Fruit fly (Drosophila melanogaster) whole organism, embryonic: ENCODE data around the gene Ndfip.

ENCODE experiments used
- Ada2b ChIP-seq: fragments of 200-800 bp; sonication (Bioruptor generic); IDR thresholded peaks from 2 replicates; pipeline ENCODE4 v1.3.6; 2022; ENCODE audit warnings: missing biosample characterization, missing genetic modification characterization
- Atf6 ChIP-seq: fragments of 200-800 bp; sonication (Bioruptor generic); IDR thresholded peaks from 2 replicates; pipeline ENCODE4 v1.3.6; 2022; ENCODE audit warnings: missing biosample characterization, missing genetic modification characterization
- Bteb2 ChIP-seq: fragments of 200-800 bp; sonication (Bioruptor generic); optimal IDR thresholded peaks from 2 replicates; lab custom pipeline; 2016; ENCODE audit warnings: missing biosample characterization, missing genetic modification characterization
- CG10274 ChIP-seq: fragments of 200-800 bp; sonication (Bioruptor generic); optimal IDR thresholded peaks from 3 replicates; lab custom pipeline; 2017; ENCODE audit warnings: missing biosample characterization, mild to moderate bottlenecking, missing genetic modification characterization
- CG10321 ChIP-seq: fragments of 200-800 bp; sonication (Bioruptor generic); IDR thresholded peaks from 2 replicates; pipeline ENCODE4 v1.3.6; 2022; ENCODE audit warnings: missing biosample characterization, missing genetic modification characterization
- CG10543 ChIP-seq: fragments of 200-800 bp; sonication (Bioruptor generic); optimal IDR thresholded peaks from 3 replicates; lab custom pipeline; 2017; ENCODE audit warnings: missing biosample characterization, mild to moderate bottlenecking, missing genetic modification characterization, moderate library complexity
- CG12236 ChIP-seq: fragments of 200-800 bp; sonication (Bioruptor generic); optimal IDR thresholded peaks from 2 replicates; lab custom pipeline; 2016; ENCODE audit warnings: missing biosample characterization, missing genetic modification characterization
- CG12659 ChIP-seq: fragments of 200-800 bp; sonication (Bioruptor generic); optimal IDR thresholded peaks from 3 replicates; lab custom pipeline; 2017; ENCODE audit warnings: mild to moderate bottlenecking, missing biosample characterization, missing genetic modification reagents, missing genetic modification characterization
- CG14860 ChIP-seq: fragments of 200-800 bp; sonication (Bioruptor generic); IDR thresholded peaks from 3 replicates; pipeline ENCODE4 v1.3.6; 2022; ENCODE audit warnings: missing biosample characterization, missing genetic modification characterization; ENCODE audit not compliant: partially characterized antibody
- CG15601 ChIP-seq: fragments of 200-800 bp; sonication (Bioruptor generic); optimal IDR thresholded peaks from 3 replicates; lab custom pipeline; 2019; ENCODE audit warnings: missing biosample characterization, mild to moderate bottlenecking, missing genetic modification characterization, moderate library complexity
- CG18619 ChIP-seq: fragments of 200-800 bp; sonication (Bioruptor generic); optimal IDR thresholded peaks from 3 replicates; lab custom pipeline; 2017; ENCODE audit warnings: missing biosample characterization, mild to moderate bottlenecking, missing genetic modification characterization
- CG31441 ChIP-seq: fragments of 200-800 bp; sonication (Bioruptor generic); IDR thresholded peaks from 2 replicates; pipeline ENCODE4 v1.3.6; 2022; ENCODE audit warnings: missing biosample characterization, missing genetic modification characterization
- CG32532 ChIP-seq: fragments of 200-800 bp; sonication (Bioruptor generic); IDR thresholded peaks from 2 replicates; pipeline ENCODE4 v1.3.6; 2022; ENCODE audit warnings: missing biosample characterization, missing genetic modification characterization
- CG4328 ChIP-seq: fragments of 200-800 bp; sonication (Bioruptor generic); optimal IDR thresholded peaks from 3 replicates; lab custom pipeline; 2017; ENCODE audit warnings: missing biosample characterization, missing genetic modification reagents, missing genetic modification characterization
- CG4854 ChIP-seq: fragments of 200-800 bp; sonication (Bioruptor generic); optimal IDR thresholded peaks from 2 replicates; lab custom pipeline; 2016; ENCODE audit warnings: missing biosample characterization, missing genetic modification characterization, inconsistent platforms
- CG6791 ChIP-seq: fragments of 200-800 bp; sonication (Bioruptor generic); IDR thresholded peaks from 3 replicates; pipeline ENCODE4 v1.3.6; 2022; ENCODE audit warnings: missing biosample characterization, missing genetic modification characterization; ENCODE audit not compliant: partially characterized antibody
- CG6813 ChIP-seq: fragments of 200-800 bp; sonication (Bioruptor generic); optimal IDR thresholded peaks from 2 replicates; lab custom pipeline; 2017; ENCODE audit warnings: missing biosample characterization, missing genetic modification characterization, mild to moderate bottlenecking, moderate library complexity, missing genetic modification reagents
- CG7928 ChIP-seq: fragments of 200-800 bp; sonication (Bioruptor generic); optimal IDR thresholded peaks from 2 replicates; lab custom pipeline; 2017; ENCODE audit warnings: missing biosample characterization, mild to moderate bottlenecking, missing genetic modification characterization
- CG9932 ChIP-seq: fragments of 200-800 bp; sonication (Bioruptor generic); IDR thresholded peaks from 2 replicates; pipeline ENCODE4 v1.3.6; 2022; ENCODE audit warnings: missing biosample characterization, missing genetic modification characterization
- CrebB ChIP-seq: fragments of 200-800 bp; sonication (Bioruptor generic); optimal IDR thresholded peaks from 3 replicates; lab custom pipeline; 2018; ENCODE audit warnings: missing biosample characterization, mild to moderate bottlenecking, missing genetic modification characterization
- Dp ChIP-seq: fragments of 200-800 bp; sonication (Bioruptor generic); optimal IDR thresholded peaks from 2 replicates; lab custom pipeline; 2018; ENCODE audit warnings: missing biosample characterization, mild to moderate bottlenecking, missing genetic modification characterization, moderate library complexity
- E2f2 ChIP-seq: fragments of 200-800 bp; sonication (Bioruptor generic); IDR thresholded peaks from 2 replicates; pipeline ENCODE4 v1.3.6; 2022; ENCODE audit warnings: missing biosample characterization, missing genetic modification characterization
- Fer3 ChIP-seq: fragments of 200-800 bp; sonication (Bioruptor generic); optimal IDR thresholded peaks from 2 replicates; lab custom pipeline; 2018; ENCODE audit warnings: missing biosample characterization, mild to moderate bottlenecking, missing genetic modification characterization, moderate library complexity
- Hmr ChIP-seq: fragments of 200-800 bp; sonication (Bioruptor generic); optimal IDR thresholded peaks from 3 replicates; lab custom pipeline; 2017; ENCODE audit warnings: mild to moderate bottlenecking, missing biosample characterization, missing genetic modification reagents, missing genetic modification characterization
- Hr51 ChIP-seq, 2 experiments: fragments of 200-800 bp; sonication (Bioruptor generic); optimal IDR thresholded peaks; 2 replicates in 1 of 2; 3 replicates in 1 of 2; lab custom pipeline; 2016 to 2018; ENCODE audit warnings: missing biosample characterization in 2 of 2, missing genetic modification characterization in 2 of 2, mild to moderate bottlenecking in 1 of 2, moderate library complexity in 1 of 2
- Hr78 ChIP-seq, 2 experiments: fragments of 200-800 bp in 1 of 2; fragments of >200 bp in 1 of 2; sonication (Bioruptor generic) in 1 of 2; optimal IDR thresholded peaks; 2 replicates each; lab custom pipeline; 2017 to 2019; ENCODE audit warnings: missing biosample characterization in 2 of 2, missing genetic modification characterization in 2 of 2, mild to moderate bottlenecking in 1 of 2, moderate library complexity in 1 of 2
- Mrtf ChIP-seq: fragments of 200-800 bp; sonication (Bioruptor generic); IDR thresholded peaks from 3 replicates; pipeline ENCODE4 v1.3.6; 2022; ENCODE audit warnings: missing biosample characterization, missing genetic modification characterization
- NC2α ChIP-seq: fragments of 200-800 bp; sonication (Bioruptor generic); optimal IDR thresholded peaks from 2 replicates; lab custom pipeline; 2016; ENCODE audit warnings: missing biosample characterization, missing genetic modification characterization
- NFAT ChIP-seq: fragments of 200-800 bp; sonication (Bioruptor generic); IDR thresholded peaks from 2 replicates; pipeline ENCODE4 v1.3.6; 2022; ENCODE audit warnings: missing biosample characterization, missing genetic modification characterization
- PHDP ChIP-seq: fragments of 200-800 bp; sonication (Bioruptor generic); optimal IDR thresholded peaks from 3 replicates; lab custom pipeline; 2018; ENCODE audit warnings: missing biosample characterization, mild to moderate bottlenecking, missing genetic modification characterization, moderate library complexity
- Side ChIP-seq: fragments of 200-800 bp; sonication (Bioruptor generic); optimal IDR thresholded peaks from 2 replicates; lab custom pipeline; 2016; ENCODE audit warnings: missing biosample characterization, missing genetic modification characterization
- YL-1 ChIP-seq: fragments of 200-800 bp; sonication (Bioruptor generic); optimal IDR thresholded peaks from 3 replicates; lab custom pipeline; 2017; ENCODE audit warnings: missing biosample characterization, mild to moderate bottlenecking, missing genetic modification characterization
- bcd ChIP-seq: fragments of 200-800 bp; sonication (Bioruptor generic); optimal IDR thresholded peaks from 2 replicates; lab custom pipeline; 2017; ENCODE audit warnings: missing biosample characterization, mild to moderate bottlenecking, missing genetic modification characterization
- cato ChIP-seq: fragments of 200-800 bp; sonication (Bioruptor generic); optimal IDR thresholded peaks from 2 replicates; lab custom pipeline; 2016; ENCODE audit warnings: missing biosample characterization, missing genetic modification characterization, borderline replicate concordance
- chinmo ChIP-seq: fragments of 200-800 bp; sonication (Bioruptor generic); IDR thresholded peaks from 4 replicates; pipeline ENCODE4 v1.3.6; 2022; ENCODE audit warnings: missing biosample characterization, missing genetic modification characterization; ENCODE audit not compliant: partially characterized antibody
- crc ChIP-seq: fragments of 200-800 bp; sonication (Bioruptor generic); optimal IDR thresholded peaks from 2 replicates; lab custom pipeline; 2016; ENCODE audit warnings: missing biosample characterization, missing genetic modification characterization
- esg ChIP-seq: fragments of 200-800 bp; sonication (Bioruptor generic); conservative IDR thresholded peaks from 2 replicates; pipeline ENCODE4 v1.3.6; 2022; ENCODE audit warnings: missing biosample characterization, missing genetic modification characterization
- eve ChIP-seq, 2 experiments: fragments of >200 bp; optimal IDR thresholded peaks; 2 replicates each; lab custom pipeline; 2017; ENCODE audit warnings: missing biosample characterization in 2 of 2, missing genetic modification characterization in 2 of 2
- lab ChIP-seq: fragments of 200-800 bp; sonication (Bioruptor generic); optimal IDR thresholded peaks from 3 replicates; lab custom pipeline; 2017; ENCODE audit warnings: missing biosample characterization, missing genetic modification characterization, mild to moderate bottlenecking, moderate library complexity, missing genetic modification reagents
- oc ChIP-seq: fragments of 200-800 bp; sonication (Bioruptor generic); optimal IDR thresholded peaks from 2 replicates; lab custom pipeline; 2018; ENCODE audit warnings: missing biosample characterization, mild to moderate bottlenecking, missing genetic modification characterization, moderate library complexity
- odd ChIP-seq: fragments of 200-800 bp; sonication (Bioruptor generic); optimal IDR thresholded peaks from 2 replicates; lab custom pipeline; 2017; ENCODE audit warnings: missing biosample characterization, mild to moderate bottlenecking, missing genetic modification characterization
- org-1 ChIP-seq: fragments of 200-800 bp; sonication (Bioruptor generic); optimal IDR thresholded peaks from 2 replicates; lab custom pipeline; 2017; ENCODE audit warnings: missing biosample characterization, missing genetic modification characterization
- pho ChIP-seq: fragments of 200-800 bp; sonication (Bioruptor generic); optimal IDR thresholded peaks from 2 replicates; lab custom pipeline; 2016; ENCODE audit warnings: missing biosample characterization, missing genetic modification characterization
- sd ChIP-seq: fragments of 200-800 bp; sonication (Bioruptor generic); optimal IDR thresholded peaks from 3 replicates; lab custom pipeline; 2018; ENCODE audit warnings: missing biosample characterization, mild to moderate bottlenecking, missing genetic modification characterization, moderate library complexity
- usp ChIP-seq: fragments of >200 bp; optimal IDR thresholded peaks from 2 replicates; lab custom pipeline; 2017; ENCODE audit warnings: missing biosample characterization, missing genetic modification characterization
- vvl ChIP-seq: fragments of 200-800 bp; sonication (Bioruptor generic); IDR thresholded peaks from 2 replicates; pipeline ENCODE4 v1.3.6; 2022; ENCODE audit warnings: missing biosample characterization, missing genetic modification characterization
- wek ChIP-seq: fragments of 200-800 bp; sonication (Bioruptor generic); optimal IDR thresholded peaks from 3 replicates; lab custom pipeline; 2018; ENCODE audit warnings: missing biosample characterization, mild to moderate bottlenecking, missing genetic modification characterization, moderate library complexity
- zf30C ChIP-seq: fragments of 200-800 bp; sonication (Bioruptor generic); optimal IDR thresholded peaks from 3 replicates; lab custom pipeline; 2018; ENCODE audit warnings: missing biosample characterization, mild to moderate bottlenecking, missing genetic modification characterization

Gene Ndfip

DNA sequence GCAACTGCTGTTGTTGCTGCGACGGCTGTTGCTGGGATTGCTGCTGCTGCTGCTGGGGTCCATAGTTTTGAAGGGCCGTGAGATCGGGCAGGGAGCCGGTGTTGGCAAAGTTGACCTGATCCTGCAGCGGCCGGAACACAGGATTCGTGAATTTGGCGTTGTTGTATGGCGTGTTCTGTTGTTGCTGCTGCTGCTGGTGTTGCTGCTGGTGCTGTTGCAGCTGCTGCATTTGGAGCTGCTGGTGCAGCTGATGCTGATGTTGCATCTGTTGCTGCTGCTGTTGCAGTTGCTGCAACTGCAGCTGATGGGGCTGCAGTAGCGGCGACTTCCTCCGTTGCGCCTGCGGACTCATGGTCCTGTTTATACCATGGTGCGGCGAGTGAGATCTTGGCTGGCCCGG is 9.6 kb upstream of the Ndfip start (continued):
- TF ChIP-seq CG6791 (no peak), CrebB (tag; lab: Kevin White, UChicago) (no peak)

- TF ChIP-seq Side (GFP tag; lab: Kevin White, UChicago) = peak; percentile 36
- no peak for TF ChIP-seq esg (GFP tag; lab: Robert Waterston, UW)
- peak; percentile 13 for TF ChIP-seq bcd
- peak; percentile 15 for TF ChIP-seq YL-1 (GFP tag; lab: Kevin White, UChicago)
- TF ChIP-seq Hr78 (GFP tag; optimal IDR thresholded peaks at IDR 0.05; lab: Kevin White, UChicago) = no peak
- no peak for TF ChIP-seq Mrtf (GFP tag; lab: Robert Waterston, UW)
- peak; percentile 7 for TF ChIP-seq CG4854 (GFP tag; lab: Kevin White, UChicago)
- peak; percentile 68; the same call in 1 of the 2 replicates for TF ChIP-seq Atf6 (GFP tag; lab: Robert Waterston, UW)
- peak; percentile 9 for TF ChIP-seq oc (tag; lab: Kevin White, UChicago)
- peak; percentile 20 for TF ChIP-seq CG18619
- peak; percentile 11 for TF ChIP-seq org-1
- TF ChIP-seq CG10543 = peak; percentile 75
- no peak for TF ChIP-seq CG10321 (GFP tag; lab: Robert Waterston, UW)
- TF ChIP-seq NFAT (GFP tag; lab: Robert Waterston, UW) = peak; percentile 70
- TF ChIP-seq Dp (GFP tag; lab: Kevin White, UChicago) = no peak
- TF ChIP-seq CG12659 (GFP tag; lab: Kevin White, UChicago) = no peak
- peak; percentile 45 for TF ChIP-seq Fer3 (tag; lab: Kevin White, UChicago)
- 0 out of 2 replicates have a peak, but pooled peaks have one; percentile 31 for TF ChIP-seq vvl (GFP tag; lab: Robert Waterston, UW)
- TF ChIP-seq chinmo (GFP tag; lab: Robert Waterston, UW) = peak; percentile 78; the same call in 1 of the 4 replicates
- TF ChIP-seq CG32532 (GFP tag; lab: Robert Waterston, UW) = no peak
- peak in 1 of 2 experiments; percentile 29 for TF ChIP-seq eve (GFP tag; optimal IDR thresholded peaks at IDR 0.05; lab: Kevin White, UChicago)
- peak; percentile 25 for TF ChIP-seq CG7928 (GFP tag; lab: Kevin White, UChicago)
- TF ChIP-seq CG10274 (GFP tag; lab: Kevin White, UChicago) = peak; percentile 11
- TF ChIP-seq wek (GFP tag; lab: Kevin White, UChicago) = peak; percentile 4
- TF ChIP-seq sd (tag; lab: Kevin White, UChicago) = peak; percentile 55
- TF ChIP-seq NC2α = no peak
- TF ChIP-seq pho (GFP tag; lab: Kevin White, UChicago) = peak; percentile 62
- TF ChIP-seq CrebB (tag; lab: Kevin White, UChicago) = peak; percentile 26
- no peak for TF ChIP-seq CG15601 (tag; lab: Kevin White, UChicago)
- TF ChIP-seq crc (GFP tag; lab: Kevin White, UChicago) = peak; percentile 7
- TF ChIP-seq usp (GFP tag; lab: Kevin White, UChicago) = no peak
- 0 out of 2 replicates have a peak, but pooled peaks have one; percentile 14 for TF ChIP-seq E2f2 (GFP tag; lab: Robert Waterston, UW)
- TF ChIP-seq zf30C = no peak
- no peak for TF ChIP-seq CG14860 (GFP tag; lab: Robert Waterston, UW)
- TF ChIP-seq CG12236 (GFP tag; lab: Kevin White, UChicago) = peak; percentile 2
- TF ChIP-seq CG9932 (GFP tag; lab: Robert Waterston, UW) = peak; percentile 49
- TF ChIP-seq PHDP (tag; lab: Kevin White, UChicago) = peak; percentile 40
- TF ChIP-seq Bteb2 (GFP tag; lab: Kevin White, UChicago) = peak; percentile 33
- no peak for TF ChIP-seq cato (GFP tag; lab: Kevin White, UChicago)
- peak; percentile 86 for TF ChIP-seq lab (GFP tag; lab: Kevin White, UChicago)
- TF ChIP-seq Ada2b (GFP tag; lab: Robert Waterston, UW) = peak; percentile 22; the same call in 1 of the 2 replicates
- peak; percentile 33 for TF ChIP-seq CG4328
- TF ChIP-seq odd (GFP tag; lab: Kevin White, UChicago) = no peak
- TF ChIP-seq CG31441 (GFP tag; lab: Robert Waterston, UW) = no peak
- peak; percentile 64 for TF ChIP-seq CG6813
- TF ChIP-seq Hmr (GFP tag; lab: Kevin White, UChicago) = peak; percentile 81
- peak in 1 of 2 experiments; percentile 45 for TF ChIP-seq Hr51 (GFP tag; optimal IDR thresholded peaks at IDR 0.05; lab: Kevin White, UChicago)
Observed at dm6 chr3L:17659268-17659589, 5.1 kb upstream of the Ndfip start.
